Worm (Caenorhabditis elegans): ENCODE data around the gene K07G6.1.

Gene K07G6.1

ce11 chrII:1741248-1741647 lies at the start of gene K07G6.1:
Gene K07G6.1 (plus strand): TSS chrII:1741548.
- TF ChIP-seq peb-1 (tag; optimal IDR thresholded peaks at IDR 0.05) (no peak), nhr-23 (tag; optimal IDR thresholded peaks at IDR 0.05) (no peak), R02D3.7 (tag; optimal IDR thresholded peaks at IDR 0.05) (no peak), fos-1 (tag; optimal IDR thresholded peaks at IDR 0.05) (no peak), zag-1 (tag; optimal IDR thresholded peaks at IDR 0.05) (no peak)

- TF ChIP-seq sem-4 (tag; optimal IDR thresholded peaks at IDR 0.05) (no peak), R02D3.7 (tag; optimal IDR thresholded peaks at IDR 0.05) (no peak), elt-1 (tag; optimal IDR thresholded peaks at IDR 0.05) (no peak), mdl-1 (tag; optimal IDR thresholded peaks at IDR 0.05) (no peak), sma-3 (GFP tag; optimal IDR thresholded peaks at IDR 0.05) (no peak), unc-39 (tag; optimal IDR thresholded peaks at IDR 0.05) (no peak), C34F6.9 (tag; optimal IDR thresholded peaks at IDR 0.05) (no peak), Y55F3AM.14 (GFP tag; optimal IDR thresholded peaks at IDR 0.05) (no peak), ZK546.5 (tag; optimal IDR thresholded peaks at IDR 0.05) (no peak), gmeb-1 (tag; optimal IDR thresholded peaks at IDR 0.05) (no peak), peb-1 (tag; optimal IDR thresholded peaks at IDR 0.05) (no peak), nhr-23 (tag; optimal IDR thresholded peaks at IDR 0.05) (no peak), ztf-1 (GFP tag; conservative IDR thresholded peaks at IDR 0.05) (no peak), F13H6.1 (tag; optimal IDR thresholded peaks at IDR 0.05) (no peak), ceh-82 (tag; optimal IDR thresholded peaks at IDR 0.05) (no peak), nhr-6 (tag; optimal IDR thresholded peaks at IDR 0.05) (no peak), nhr-12 (tag; optimal IDR thresholded peaks at IDR 0.05) (no peak), unc-55 (GFP tag; optimal IDR thresholded peaks at IDR 0.05) (no peak), nhr-237 (tag; optimal IDR thresholded peaks at IDR 0.05) (no peak), blmp-1 (tag; optimal IDR thresholded peaks at IDR 0.05; ENCODE audit: insufficient read depth) (no peak)
Measured at ce11 chrII:1692827-1693226, 48.5 kb upstream of the K07G6.1 start, which contains the start of gene fbxc-21. Gene fbxc-21 (minus strand): TSS chrII:1692927.

- no peak for TF ChIP-seq unc-39 (tag; optimal IDR thresholded peaks at IDR 0.05)
- TF ChIP-seq ztf-1 (GFP tag; conservative IDR thresholded peaks at IDR 0.05): no peak
- no peak for TF ChIP-seq ztf-4 (tag; optimal IDR thresholded peaks at IDR 0.05)
- TF ChIP-seq ama-1 (optimal IDR thresholded peaks at IDR 0.05): no peak
- TF ChIP-seq ceh-16 (tag; optimal IDR thresholded peaks at IDR 0.05): no peak
- TF ChIP-seq elt-3 (tag; optimal IDR thresholded peaks at IDR 0.05): no peak
- no peak for TF ChIP-seq sma-9 (GFP tag; optimal IDR thresholded peaks at IDR 0.05)
- TF ChIP-seq sma-9 (tag; optimal IDR thresholded peaks at IDR 0.05): no peak
- no peak for TF ChIP-seq mdl-1 (tag; optimal IDR thresholded peaks at IDR 0.05)
- TF ChIP-seq crh-2 (tag; optimal IDR thresholded peaks at IDR 0.05): no peak
- TF ChIP-seq mbf-1 (tag; optimal IDR thresholded peaks at IDR 0.05): no peak
- TF ChIP-seq zag-1 (tag; optimal IDR thresholded peaks at IDR 0.05): no peak
- no peak for TF ChIP-seq ztf-11 (tag; optimal IDR thresholded peaks at IDR 0.05)
- TF ChIP-seq nhr-25 (tag; optimal IDR thresholded peaks at IDR 0.05): no peak
- no peak for TF ChIP-seq blmp-1 (tag; optimal IDR thresholded peaks at IDR 0.05; ENCODE audit: insufficient read depth)
- no peak for TF ChIP-seq unc-55 (GFP tag; optimal IDR thresholded peaks at IDR 0.05)
- no peak for TF ChIP-seq aly-2 (tag; optimal IDR thresholded peaks at IDR 0.05)
Measured at ce11 chrII:1694530-1694929, 46.8 kb upstream of the K07G6.1 start, which contains the start of gene fbxc-26. Gene fbxc-26 (minus strand): TSS chrII:1694630.

- TF ChIP-seq nhr-12 (tag; optimal IDR thresholded peaks at IDR 0.05) (no peak), crh-2 (tag; optimal IDR thresholded peaks at IDR 0.05) (no peak), nhr-21 (tag; optimal IDR thresholded peaks at IDR 0.05) (no peak), snpc-4 (tag; optimal IDR thresholded peaks at IDR 0.05) (no peak), nhr-6 (tag; optimal IDR thresholded peaks at IDR 0.05) (no peak)
Measured at ce11 chrII:1695861-1696260, 45.5 kb upstream of the K07G6.1 start, which contains the start of gene F58E1.13. Gene F58E1.13 (minus strand): TSS chrII:1695872.

- TF ChIP-seq ZK546.5 (tag; optimal IDR thresholded peaks at IDR 0.05) (no peak), alr-1 (tag; optimal IDR thresholded peaks at IDR 0.05) (no peak), aly-2 (tag; optimal IDR thresholded peaks at IDR 0.05) (no peak), lin-11 (tag; optimal IDR thresholded peaks at IDR 0.05) (no peak)
Measured at ce11 chrII:1703363-1703762, 38.0 kb upstream of the K07G6.1 start, which contains the start of gene fbxb-47. Gene fbxb-47 (minus strand): TSS chrII:1703463.
